Worm (Caenorhabditis elegans): ENCODE data around the gene cdk-11.2.
A peak's percentile ranks its signal among the peaks of the same experiment; 100 is the strongest.

Gene cdk-11.2

DNA sequence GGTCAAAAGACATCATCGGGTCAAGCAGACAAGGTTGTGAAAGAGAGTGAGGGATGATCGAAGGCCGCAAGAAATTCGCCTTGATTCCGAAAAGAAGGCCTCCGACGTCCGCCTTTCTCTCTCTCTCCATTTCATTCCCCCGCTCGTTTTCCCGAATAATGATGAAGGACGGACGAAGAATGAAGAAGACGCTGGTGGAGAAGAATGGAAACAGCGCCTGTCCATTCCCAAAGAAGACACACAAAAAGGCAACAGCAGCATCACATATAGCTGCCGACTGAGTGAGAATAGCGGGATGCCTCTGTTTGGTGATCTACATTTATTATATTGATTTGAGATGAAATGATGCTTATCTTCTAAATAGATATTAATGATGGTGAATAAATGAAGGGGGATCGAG lies 9.6 kb upstream of the cdk-11.2 start:
- TF ChIP-seq nhr-237 (tag; optimal IDR thresholded peaks at IDR 0.05), result no peak
- no peak for TF ChIP-seq jun-1 (tag; optimal IDR thresholded peaks at IDR 0.05)
- TF ChIP-seq unc-39 (tag; optimal IDR thresholded peaks at IDR 0.05), result no peak
- TF ChIP-seq nhr-25 (tag; optimal IDR thresholded peaks at IDR 0.05), result peak; percentile 71
- TF ChIP-seq unc-62 (GFP tag; optimal IDR thresholded peaks at IDR 0.05), result no peak
- TF ChIP-seq aly-2 (tag; optimal IDR thresholded peaks at IDR 0.05), result no peak
- TF ChIP-seq pqm-1 (tag; optimal IDR thresholded peaks at IDR 0.05), result no peak
- no peak for TF ChIP-seq nhr-67 (tag; optimal IDR thresholded peaks at IDR 0.05)
- no peak for TF ChIP-seq ZK546.5 (tag; optimal IDR thresholded peaks at IDR 0.05)
- no peak for TF ChIP-seq mml-1 (tag; optimal IDR thresholded peaks at IDR 0.05)
- peak; percentile 22 for TF ChIP-seq nhr-23 (tag; optimal IDR thresholded peaks at IDR 0.05)
- TF ChIP-seq elt-1 (tag; optimal IDR thresholded peaks at IDR 0.05), result no peak

DNA sequence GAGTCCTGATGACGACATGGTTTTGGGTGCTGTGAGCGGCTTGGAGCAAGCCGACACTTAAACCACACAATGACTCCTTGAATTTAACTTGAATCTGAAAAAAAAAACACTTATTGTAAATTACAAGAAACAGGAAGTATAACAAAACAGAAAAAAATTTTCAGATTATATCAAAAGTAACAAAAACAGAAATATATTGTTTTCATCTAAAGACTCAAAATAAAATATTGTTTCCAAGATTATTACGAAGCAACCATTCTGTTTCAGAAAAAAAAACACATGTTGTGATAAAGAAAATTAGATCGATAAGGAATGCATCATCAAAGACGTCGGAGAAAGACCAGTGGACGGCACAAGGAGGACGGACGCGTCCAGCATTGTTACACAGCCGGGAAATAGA lies 9.0 kb upstream of the cdk-11.2 start, which contains the start of gene mig-15:
mig-15 (minus strand) TSS at position 101 of the 400 bp plus-strand sequence.
- TF ChIP-seq nfya-1 (tag; optimal IDR thresholded peaks at IDR 0.05; ENCODE audit: insufficient read depth), result no peak
- TF ChIP-seq pha-4 (tag; optimal IDR thresholded peaks at IDR 0.05), result no peak
- TF ChIP-seq skn-1 (tag; optimal IDR thresholded peaks at IDR 0.05), result no peak

DNA sequence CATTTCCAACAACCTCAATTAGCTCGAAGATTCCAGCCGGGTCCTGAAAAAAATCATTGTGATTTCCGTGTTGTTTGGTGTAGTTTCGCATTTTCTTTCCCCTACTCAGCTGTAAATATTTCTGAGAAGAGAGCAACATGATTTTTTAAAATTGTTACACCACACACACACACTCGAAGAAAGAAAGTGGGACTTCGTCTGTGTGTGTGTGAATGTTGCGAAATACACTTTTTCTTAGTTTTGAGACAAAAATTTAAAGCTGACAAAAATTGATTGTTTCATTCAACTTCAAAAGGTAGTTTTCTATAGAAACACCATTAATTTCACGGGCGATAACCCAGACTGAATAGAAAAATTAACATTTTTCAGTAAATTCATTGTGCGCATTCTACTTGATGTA lies 8.5 kb upstream of the cdk-11.2 start:
- TF ChIP-seq nhr-12 (tag; optimal IDR thresholded peaks at IDR 0.05), result no peak
- TF ChIP-seq pha-4 (tag; optimal IDR thresholded peaks at IDR 0.05), result no peak
- TF ChIP-seq tbx-2 (tag; optimal IDR thresholded peaks at IDR 0.05), result no peak
- no peak for TF ChIP-seq ama-1 (optimal IDR thresholded peaks at IDR 0.05)
- TF ChIP-seq fkh-2 (tag; optimal IDR thresholded peaks at IDR 0.05), result no peak
- no peak for TF ChIP-seq ceh-28 (tag; optimal IDR thresholded peaks at IDR 0.05)
- TF ChIP-seq skn-1 (tag; optimal IDR thresholded peaks at IDR 0.05), result no peak
- TF ChIP-seq fos-1 (tag; optimal IDR thresholded peaks at IDR 0.05), result no peak
- TF ChIP-seq ceh-9 (tag; optimal IDR thresholded peaks at IDR 0.05), result no peak
- no peak for TF ChIP-seq unc-39 (tag; optimal IDR thresholded peaks at IDR 0.05)

DNA sequence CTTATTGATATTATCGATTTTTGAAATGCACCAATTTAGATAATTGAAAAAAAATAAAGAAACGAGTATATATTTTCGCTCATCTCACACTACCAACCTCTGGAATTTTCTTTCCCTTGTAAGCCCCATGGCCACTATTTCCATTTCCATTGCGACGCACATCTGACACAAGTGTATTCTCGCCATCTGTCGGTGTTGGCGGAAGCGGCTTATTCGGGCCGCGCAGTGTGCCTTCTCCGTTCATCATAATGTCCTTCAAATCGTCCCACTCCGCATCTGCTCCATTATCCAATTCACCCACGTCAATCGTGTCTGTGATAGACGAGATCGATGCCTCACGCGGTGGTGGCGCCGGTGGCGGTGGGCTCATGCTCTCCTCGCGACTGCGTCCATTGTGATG lies 5.2 kb upstream of the cdk-11.2 start:
- TF ChIP-seq ceh-82 (tag; optimal IDR thresholded peaks at IDR 0.05), result no peak
- no peak for TF ChIP-seq ZK546.5 (tag; optimal IDR thresholded peaks at IDR 0.05)
- TF ChIP-seq snpc-4 (tag; optimal IDR thresholded peaks at IDR 0.05), result no peak
- no peak for TF ChIP-seq pqm-1 (tag; optimal IDR thresholded peaks at IDR 0.05)
- TF ChIP-seq nhr-76 (tag; optimal IDR thresholded peaks at IDR 0.05), result no peak
- TF ChIP-seq nhr-67 (tag; optimal IDR thresholded peaks at IDR 0.05), result no peak
- TF ChIP-seq unc-62 (GFP tag; optimal IDR thresholded peaks at IDR 0.05), result no peak
- no peak for TF ChIP-seq nhr-237 (tag; optimal IDR thresholded peaks at IDR 0.05)
- no peak for TF ChIP-seq mdl-1 (tag; optimal IDR thresholded peaks at IDR 0.05)
- no peak for TF ChIP-seq hmg-11 (tag; optimal IDR thresholded peaks at IDR 0.05)
- no peak for TF ChIP-seq lin-39 (tag; optimal IDR thresholded peaks at IDR 0.05)
- no peak for TF ChIP-seq ztf-11 (tag; optimal IDR thresholded peaks at IDR 0.05)
- no peak for TF ChIP-seq zag-1 (tag; optimal IDR thresholded peaks at IDR 0.05)
- no peak for TF ChIP-seq nhr-77 (tag; optimal IDR thresholded peaks at IDR 0.05)
- no peak for TF ChIP-seq nhr-28 (tag; optimal IDR thresholded peaks at IDR 0.05)
- no peak for TF ChIP-seq tbx-2 (tag; optimal IDR thresholded peaks at IDR 0.05)
- TF ChIP-seq unc-39 (tag; optimal IDR thresholded peaks at IDR 0.05), result no peak
- TF ChIP-seq ceh-16 (tag; optimal IDR thresholded peaks at IDR 0.05), result no peak

DNA sequence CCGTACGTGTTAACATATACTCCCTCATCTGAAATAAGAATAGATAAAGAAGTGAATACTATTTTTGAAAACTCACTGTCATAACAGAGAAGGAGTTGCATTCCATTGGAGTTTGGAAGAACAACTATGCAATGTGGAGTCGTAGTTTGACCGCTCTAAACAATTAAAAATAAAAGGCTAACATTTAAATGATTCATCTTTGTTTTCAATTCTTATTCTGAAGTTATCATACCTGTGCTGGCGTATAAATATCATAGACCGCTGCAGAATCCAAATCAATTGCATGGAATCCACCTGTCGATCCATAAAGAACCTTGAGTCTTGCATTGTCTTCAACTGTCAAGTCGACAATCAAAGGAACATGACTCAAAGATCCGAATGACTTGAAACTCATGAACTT lies 3.1 kb upstream of the cdk-11.2 start:
- TF ChIP-seq nhr-12 (tag; optimal IDR thresholded peaks at IDR 0.05) (no peak), nhr-67 (tag; optimal IDR thresholded peaks at IDR 0.05) (no peak), nhr-76 (tag; optimal IDR thresholded peaks at IDR 0.05) (no peak), lsy-12 (tag; optimal IDR thresholded peaks at IDR 0.05) (no peak)

DNA sequence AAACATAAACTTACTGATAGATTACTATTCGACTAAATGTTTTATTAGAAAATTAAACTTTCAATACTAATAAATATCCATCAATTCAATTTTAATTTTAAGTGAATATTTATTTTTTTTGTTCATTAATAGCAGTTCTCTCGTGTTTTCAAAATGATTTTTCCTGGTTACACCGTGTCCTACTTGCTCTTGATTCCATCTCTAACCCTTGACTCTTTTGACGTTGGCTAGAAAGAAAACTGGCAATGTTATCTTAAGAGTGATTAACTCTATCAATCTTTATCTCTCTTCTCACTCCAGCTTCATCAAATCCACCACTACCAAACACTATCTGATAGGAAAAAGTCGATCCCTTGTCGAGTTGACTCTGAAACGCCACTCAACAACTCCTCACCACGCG lies 7.1 kb downstream of the cdk-11.2 start, which contains the start of gene acr-8:
acr-8 (plus strand) TSS at position 301 of the 400 bp plus-strand sequence.
- no peak for TF ChIP-seq nhr-237 (tag; optimal IDR thresholded peaks at IDR 0.05)
- TF ChIP-seq snpc-4 (tag; optimal IDR thresholded peaks at IDR 0.05), result no peak
- TF ChIP-seq fkh-2 (tag; optimal IDR thresholded peaks at IDR 0.05), result no peak
- TF ChIP-seq nfya-1 (tag; optimal IDR thresholded peaks at IDR 0.05; ENCODE audit: insufficient read depth), result no peak
- TF ChIP-seq pha-4 (tag; optimal IDR thresholded peaks at IDR 0.05), result no peak
- TF ChIP-seq elt-2 (tag; optimal IDR thresholded peaks at IDR 0.05), result no peak
- TF ChIP-seq elt-1 (tag; optimal IDR thresholded peaks at IDR 0.05), result no peak
- no peak for TF ChIP-seq ZK546.5 (tag; optimal IDR thresholded peaks at IDR 0.05)
- TF ChIP-seq mdl-1 (tag; optimal IDR thresholded peaks at IDR 0.05), result no peak
- TF ChIP-seq nhr-12 (tag; optimal IDR thresholded peaks at IDR 0.05), result no peak
- TF ChIP-seq nhr-25 (tag; optimal IDR thresholded peaks at IDR 0.05), result no peak
- no peak for TF ChIP-seq nhr-11 (tag; optimal IDR thresholded peaks at IDR 0.05)
- TF ChIP-seq ztf-4 (tag; optimal IDR thresholded peaks at IDR 0.05), result no peak
- no peak for TF ChIP-seq unc-62 (GFP tag; optimal IDR thresholded peaks at IDR 0.05)
- TF ChIP-seq pqm-1 (tag; optimal IDR thresholded peaks at IDR 0.05), result no peak
- TF ChIP-seq nhr-77 (tag; optimal IDR thresholded peaks at IDR 0.05), result no peak
- TF ChIP-seq ama-1 (optimal IDR thresholded peaks at IDR 0.05), result no peak
- no peak for TF ChIP-seq unc-39 (tag; optimal IDR thresholded peaks at IDR 0.05)

Data from whole organism, L3 larva.